Worm (Caenorhabditis elegans) whole organism, late embryonic: ENCODE measurements around the gene srt-18.

ENCODE experiments used
- C38D4.7 ChIP-seq: fragments of 200-800 bp; sonication (Bioruptor generic); optimal IDR thresholded peaks from 2 replicates; lab custom pipeline; 2018; ENCODE audit warnings: mild to moderate bottlenecking, missing genetic modification characterization, moderate library complexity, missing compliant biosample characterization
- K09A11.1 ChIP-seq: sonication (generic microtip); optimal IDR thresholded peaks from 2 replicates; lab custom pipeline; 2017; ENCODE audit warnings: antibody characterized with exemption, mild to moderate bottlenecking, missing genetic modification characterization, missing compliant biosample characterization; ENCODE audit not compliant: insufficient read depth
- Y22D7AL.16 ChIP-seq: sonication (generic microtip); optimal IDR thresholded peaks from 2 replicates; lab custom pipeline; 2016; ENCODE audit warnings: missing genetic modification characterization, missing compliant biosample characterization
- ahr-1 ChIP-seq: sonication (generic microtip); optimal IDR thresholded peaks from 2 replicates; lab custom pipeline; 2016; ENCODE audit warnings: missing genetic modification characterization, missing compliant biosample characterization
- ama-1 ChIP-seq: fragments of 150-350 bp; optimal IDR thresholded peaks from 2 replicates; lab custom pipeline; 2014
- ceh-14 ChIP-seq: sonication (generic microtip); optimal IDR thresholded peaks from 2 replicates; lab custom pipeline; 2016; ENCODE audit warnings: missing genotype, missing genetic modification characterization, missing compliant biosample characterization
- ceh-18 ChIP-seq: sonication (generic microtip); optimal IDR thresholded peaks from 2 replicates; lab custom pipeline; 2016; ENCODE audit warnings: missing genetic modification characterization, missing compliant biosample characterization
- ceh-2 ChIP-seq: sonication (generic microtip); optimal IDR thresholded peaks from 2 replicates; lab custom pipeline; 2016; ENCODE audit warnings: missing genotype, missing genetic modification characterization, missing compliant biosample characterization
- ceh-22 ChIP-seq: sonication (generic microtip); optimal IDR thresholded peaks from 2 replicates; lab custom pipeline; 2017; ENCODE audit warnings: missing biosample characterization, missing genetic modification characterization
- ceh-31 ChIP-seq: sonication (generic microtip); optimal IDR thresholded peaks from 2 replicates; lab custom pipeline; 2016; ENCODE audit warnings: missing genetic modification characterization, missing compliant biosample characterization
- ceh-34 ChIP-seq: sonication (generic microtip); optimal IDR thresholded peaks from 2 replicates; lab custom pipeline; 2016; ENCODE audit warnings: mild to moderate bottlenecking, missing genetic modification characterization, missing compliant biosample characterization
- ceh-45 ChIP-seq: fragments of 200-800 bp; sonication (Bioruptor generic); IDR thresholded peaks from 2 replicates; pipeline ENCODE4 v1.3.6; 2022; ENCODE audit warnings: missing genetic modification reagents, missing genetic modification characterization, missing compliant biosample characterization
- ceh-48 ChIP-seq: sonication (generic microtip); optimal IDR thresholded peaks from 2 replicates; lab custom pipeline; 2016; ENCODE audit warnings: missing genetic modification characterization, inconsistent platforms, missing compliant biosample characterization
- ceh-6 ChIP-seq: fragments of 200-800 bp; sonication (Bioruptor generic); optimal IDR thresholded peaks from 2 replicates; lab custom pipeline; 2018; ENCODE audit warnings: mild to moderate bottlenecking, missing genetic modification characterization, missing compliant biosample characterization
- ceh-9 ChIP-seq: sonication (generic microtip); optimal IDR thresholded peaks from 2 replicates; lab custom pipeline; 2016; ENCODE audit warnings: mild to moderate bottlenecking, missing genetic modification characterization, inconsistent platforms, missing compliant biosample characterization
- che-1 ChIP-seq: sonication (generic microtip); optimal IDR thresholded peaks from 2 replicates; lab custom pipeline; 2016; ENCODE audit warnings: mild to moderate bottlenecking, missing genetic modification characterization, missing compliant biosample characterization
- dmd-4 ChIP-seq: sonication (generic microtip); optimal IDR thresholded peaks from 2 replicates; lab custom pipeline; 2016; ENCODE audit warnings: borderline replicate concordance, missing genetic modification characterization, missing compliant biosample characterization
- elt-4 ChIP-seq: sonication (generic microtip); optimal IDR thresholded peaks from 2 replicates; lab custom pipeline; 2016; ENCODE audit warnings: missing genetic modification characterization, missing compliant biosample characterization
- ets-4 ChIP-seq: sonication (generic microtip); optimal IDR thresholded peaks from 2 replicates; lab custom pipeline; 2016; ENCODE audit warnings: missing genetic modification characterization, missing compliant biosample characterization
- fkh-10 ChIP-seq: fragments of 150-350 bp; optimal IDR thresholded peaks from 2 replicates; lab custom pipeline; 2014; ENCODE audit warnings: missing biosample characterization, missing genetic modification reagents, missing genetic modification characterization
- fkh-6 ChIP-seq: sonication (generic microtip); optimal IDR thresholded peaks from 2 replicates; lab custom pipeline; 2016; ENCODE audit warnings: missing genetic modification characterization, missing compliant biosample characterization
- hlh-15 ChIP-seq: sonication (generic microtip); optimal IDR thresholded peaks from 2 replicates; lab custom pipeline; 2016; ENCODE audit warnings: missing genetic modification characterization, missing compliant biosample characterization
- lin-11 ChIP-seq: fragments of 200-800 bp; sonication (Bioruptor generic); optimal IDR thresholded peaks from 2 replicates; lab custom pipeline; 2018; ENCODE audit warnings: mild to moderate bottlenecking, missing genetic modification characterization, missing compliant biosample characterization
- mec-3 ChIP-seq: sonication (generic microtip); optimal IDR thresholded peaks from 2 replicates; lab custom pipeline; 2016; ENCODE audit warnings: borderline replicate concordance, missing genetic modification characterization, missing compliant biosample characterization
- nhr-11 ChIP-seq: fragments of 150-350 bp; optimal IDR thresholded peaks from 2 replicates; lab custom pipeline; 2014; ENCODE audit warnings: missing biosample characterization, missing genetic modification characterization
- nhr-232 ChIP-seq: sonication (generic microtip); optimal IDR thresholded peaks from 2 replicates; lab custom pipeline; 2016; ENCODE audit warnings: missing genetic modification characterization, missing compliant biosample characterization
- pat-9 ChIP-seq: fragments of 200-800 bp; sonication (Bioruptor generic); optimal IDR thresholded peaks from 2 replicates; lab custom pipeline; 2018; ENCODE audit warnings: mild to moderate bottlenecking, missing genetic modification characterization, moderate library complexity, missing compliant biosample characterization
- pax-1 ChIP-seq: fragments of 150-350 bp; optimal IDR thresholded peaks from 2 replicates; lab custom pipeline; 2014; ENCODE audit warnings: missing biosample characterization, missing genetic modification characterization
- pha-2 ChIP-seq: sonication (generic microtip); optimal IDR thresholded peaks from 2 replicates; lab custom pipeline; 2017; ENCODE audit warnings: mild to moderate bottlenecking, missing genetic modification characterization, missing compliant biosample characterization
- pha-4 ChIP-seq: fragments of 150-350 bp; optimal IDR thresholded peaks from 2 replicates; lab custom pipeline; 2018; ENCODE audit warnings: missing biosample characterization, missing genetic modification reagents, missing genetic modification characterization
- pqm-1 ChIP-seq: sonication (generic microtip); optimal IDR thresholded peaks from 2 replicates; lab custom pipeline; 2016; ENCODE audit warnings: missing genetic modification characterization, missing compliant biosample characterization
- ref-2 ChIP-seq: sonication (generic microtip); optimal IDR thresholded peaks from 2 replicates; lab custom pipeline; 2016; ENCODE audit warnings: missing genetic modification characterization, missing compliant biosample characterization
- rnt-1 ChIP-seq: sonication (generic microtip); optimal IDR thresholded peaks from 2 replicates; lab custom pipeline; 2016; ENCODE audit warnings: missing genetic modification characterization, missing compliant biosample characterization
- syd-9 ChIP-seq: sonication (generic microtip); optimal IDR thresholded peaks from 2 replicates; lab custom pipeline; 2016; ENCODE audit warnings: mild to moderate bottlenecking, missing genetic modification characterization, moderate library complexity, missing compliant biosample characterization
- tbx-2 ChIP-seq: sonication (generic microtip); optimal IDR thresholded peaks from 2 replicates; lab custom pipeline; 2016; ENCODE audit warnings: missing genetic modification characterization, missing compliant biosample characterization
- ttx-3 ChIP-seq: sonication (generic microtip); optimal IDR thresholded peaks from 2 replicates; lab custom pipeline; 2016; ENCODE audit warnings: missing genetic modification reagents, missing genetic modification characterization, missing compliant biosample characterization
- unc-42 ChIP-seq: sonication (generic microtip); optimal IDR thresholded peaks from 2 replicates; lab custom pipeline; 2016; ENCODE audit warnings: missing genotype, missing genetic modification characterization, missing compliant biosample characterization
- unc-55 ChIP-seq: sonication (generic microtip); optimal IDR thresholded peaks from 2 replicates; lab custom pipeline; 2017; ENCODE audit warnings: missing biosample characterization, missing genetic modification reagents, missing genetic modification characterization
- unc-86 ChIP-seq: sonication (generic microtip); optimal IDR thresholded peaks from 2 replicates; lab custom pipeline; 2016; ENCODE audit warnings: missing genetic modification characterization, missing compliant biosample characterization
- zip-5 ChIP-seq: sonication (generic microtip); optimal IDR thresholded peaks from 2 replicates; lab custom pipeline; 2016; ENCODE audit warnings: missing genetic modification characterization, missing compliant biosample characterization

srt-18 gene

ce11 chrV:8994801-8995200 is 20.6 kb downstream of the srt-18 start, which contains the start of gene F59E11.5:
F59E11.5 (plus strand) TSS chrV:8995101.
- TF ChIP-seq ama-1 (lab: Kevin White, UChicago): no peak
- no peak for TF ChIP-seq dmd-4
- no peak for TF ChIP-seq fkh-10 (GFP tag; lab: Kevin White, UChicago)
- no peak for TF ChIP-seq lin-11 (tag; lab: Kevin White, UChicago)
- TF ChIP-seq ceh-9 (tag; lab: Kevin White, UChicago): no peak
- TF ChIP-seq pha-4: no peak
- no peak for TF ChIP-seq elt-4 (tag; lab: Kevin White, UChicago)
- no peak for TF ChIP-seq unc-86 (tag; lab: Kevin White, UChicago)
- no peak for TF ChIP-seq ceh-2 (tag; lab: Kevin White, UChicago)
- no peak for TF ChIP-seq C38D4.7
- no peak for TF ChIP-seq unc-42 (tag; lab: Kevin White, UChicago)
- TF ChIP-seq pat-9: no peak
- no peak for TF ChIP-seq mec-3 (tag; lab: Kevin White, UChicago)
- TF ChIP-seq pha-2 (tag; lab: Kevin White, UChicago): no peak
- no peak for TF ChIP-seq ceh-45 (GFP tag; lab: Robert Waterston, UW)
- no peak for TF ChIP-seq ets-4 (tag; lab: Kevin White, UChicago)
- no peak for TF ChIP-seq unc-55 (GFP tag; lab: Kevin White, UChicago)
- no peak for TF ChIP-seq ceh-31
- TF ChIP-seq ahr-1 (tag; lab: Kevin White, UChicago): no peak
- no peak for TF ChIP-seq ceh-22 (tag; lab: Kevin White, UChicago)

- TF ChIP-seq ceh-14: no peak
- TF ChIP-seq ceh-18 (tag; lab: Kevin White, UChicago): no peak
- no peak for TF ChIP-seq ceh-45 (GFP tag; lab: Robert Waterston, UW)
- TF ChIP-seq tbx-2 (tag; lab: Kevin White, UChicago): no peak
- TF ChIP-seq zip-5: no peak
- TF ChIP-seq nhr-11: no peak
- TF ChIP-seq che-1 (tag; lab: Kevin White, UChicago): no peak
- no peak for TF ChIP-seq ttx-3 (tag; lab: Kevin White, UChicago)
Observed at ce11 chrV:8994272-8994671, 21.2 kb downstream of the srt-18 start.

ce11 chrV:8991679-8992078 is 23.8 kb downstream of the srt-18 start, which contains the start of gene F59E11.6:
F59E11.6 (plus strand) TSS chrV:8991789.
- no peak for TF ChIP-seq ceh-45 (GFP tag; lab: Robert Waterston, UW)
- no peak for TF ChIP-seq elt-4 (tag; lab: Kevin White, UChicago)
- TF ChIP-seq pqm-1 (tag; lab: Kevin White, UChicago): no peak
- no peak for TF ChIP-seq unc-86 (tag; lab: Kevin White, UChicago)
- no peak for TF ChIP-seq pax-1
- TF ChIP-seq K09A11.1 (tag; lab: Kevin White, UChicago): no peak
- TF ChIP-seq ref-2: no peak
- no peak for TF ChIP-seq nhr-11
- TF ChIP-seq syd-9: no peak
- no peak for TF ChIP-seq pha-4
- no peak for TF ChIP-seq mec-3 (tag; lab: Kevin White, UChicago)
- no peak for TF ChIP-seq che-1 (tag; lab: Kevin White, UChicago)
- TF ChIP-seq ceh-34 (tag; lab: Kevin White, UChicago): no peak
- no peak for TF ChIP-seq C38D4.7

- no peak for TF ChIP-seq rnt-1 (tag; lab: Kevin White, UChicago)
- no peak for TF ChIP-seq ceh-48 (tag; lab: Kevin White, UChicago)
- TF ChIP-seq ahr-1 (tag; lab: Kevin White, UChicago): no peak
Observed at ce11 chrV:8990194-8990649, 25.2 kb downstream of the srt-18 start, which contains the start of gene F59E11.7. F59E11.7 (plus strand) TSS chrV:8990244.

- TF ChIP-seq Y22D7AL.16 (tag; lab: Kevin White, UChicago): no peak
- TF ChIP-seq dmd-4: no peak
- no peak for TF ChIP-seq pha-4
- no peak for TF ChIP-seq nhr-232 (tag; lab: Kevin White, UChicago)
- TF ChIP-seq ceh-6 (GFP tag; lab: Kevin White, UChicago): no peak
- no peak for TF ChIP-seq ceh-22 (tag; lab: Kevin White, UChicago)
- no peak for TF ChIP-seq tbx-2 (tag; lab: Kevin White, UChicago)
- TF ChIP-seq ceh-31: no peak
- TF ChIP-seq fkh-6 (tag; lab: Kevin White, UChicago): no peak
- TF ChIP-seq ref-2: no peak
- no peak for TF ChIP-seq lin-11 (tag; lab: Kevin White, UChicago)
- TF ChIP-seq hlh-15 (tag; lab: Kevin White, UChicago): no peak
- TF ChIP-seq ceh-2 (tag; lab: Kevin White, UChicago): no peak
Observed at ce11 chrV:8988104-8988503, 27.3 kb downstream of the srt-18 start, which contains the start of gene str-87. str-87 (minus strand) TSS chrV:8988204.
